Fruit fly (Drosophila melanogaster) whole organism, prepupa: Measurements from ENCODE around the gene CG7685.
A peak's percentile ranks its signal among the peaks of the same experiment; 100 is the strongest.

ENCODE experiments used
- Blimp-1 ChIP-seq: fragments of 200-800 bp; sonication (Bioruptor generic); optimal IDR thresholded peaks from 3 replicates; lab custom pipeline; 2017; ENCODE audit warnings: missing biosample characterization, missing genetic modification characterization, mild to moderate bottlenecking, moderate library complexity, missing genetic modification reagents
- CG10631 ChIP-seq: fragments of 200-800 bp; sonication (Bioruptor generic); optimal IDR thresholded peaks from 2 replicates; lab custom pipeline; 2016; ENCODE audit warnings: missing biosample characterization, missing genetic modification characterization
- CG11294 ChIP-seq: fragments of 200-800 bp; sonication (Bioruptor generic); IDR thresholded peaks from 2 replicates; pipeline ENCODE4 v1.3.6; 2022; ENCODE audit warnings: missing biosample characterization, missing genetic modification characterization
- CG11762 ChIP-seq: fragments of 200-800 bp; sonication (Bioruptor generic); optimal IDR thresholded peaks from 3 replicates; lab custom pipeline; 2016; ENCODE audit warnings: missing biosample characterization, missing genetic modification characterization; ENCODE audit not compliant: insufficient read depth
- CG11902 ChIP-seq: fragments of 200-800 bp; sonication (Bioruptor generic); optimal IDR thresholded peaks from 3 replicates; lab custom pipeline; 2016; ENCODE audit warnings: missing biosample characterization, missing genetic modification characterization
- CG15336 ChIP-seq: fragments of 200-800 bp; sonication (Bioruptor generic); IDR thresholded peaks from 2 replicates; pipeline ENCODE4 v1.3.6; 2022; ENCODE audit warnings: missing biosample characterization, missing genetic modification characterization
- CG1621 ChIP-seq: fragments of 200-800 bp; sonication (Bioruptor generic); optimal IDR thresholded peaks from 3 replicates; lab custom pipeline; 2018; ENCODE audit warnings: missing biosample characterization, mild to moderate bottlenecking, missing genetic modification characterization
- CG16779 ChIP-seq: fragments of 200-800 bp; sonication (Bioruptor generic); optimal IDR thresholded peaks from 3 replicates; lab custom pipeline; 2017; ENCODE audit warnings: missing biosample characterization, mild to moderate bottlenecking, missing genetic modification characterization
- CG3032 ChIP-seq: fragments of 200-800 bp; optimal IDR thresholded peaks from 2 replicates; lab custom pipeline; 2019; ENCODE audit warnings: missing biosample characterization, mild to moderate bottlenecking, missing genetic modification characterization, moderate library complexity
- CG31627 ChIP-seq: fragments of 200-800 bp; sonication (Bioruptor generic); optimal IDR thresholded peaks from 3 replicates; lab custom pipeline; 2016; ENCODE audit warnings: missing biosample characterization, missing genetic modification characterization
- CG32006 ChIP-seq: fragments of 200-800 bp; sonication (Bioruptor generic); optimal IDR thresholded peaks from 3 replicates; lab custom pipeline; 2017; ENCODE audit warnings: missing biosample characterization, mild to moderate bottlenecking, missing genetic modification characterization
- CG34406 ChIP-seq: fragments of 200-800 bp; sonication (Bioruptor generic); optimal IDR thresholded peaks from 3 replicates; lab custom pipeline; 2016; ENCODE audit warnings: missing biosample characterization, missing genetic modification characterization
- CG3919 ChIP-seq: fragments of 200-800 bp; sonication (Bioruptor generic); optimal IDR thresholded peaks from 3 replicates; lab custom pipeline; 2016; ENCODE audit warnings: missing biosample characterization, missing genetic modification characterization
- CG4318 ChIP-seq: fragments of 200-800 bp; sonication (Bioruptor generic); optimal IDR thresholded peaks from 3 replicates; lab custom pipeline; 2017; ENCODE audit warnings: missing biosample characterization, mild to moderate bottlenecking, missing genetic modification characterization
- CG6163 ChIP-seq: fragments of 200-800 bp; sonication (Bioruptor generic); IDR thresholded peaks from 3 replicates; pipeline ENCODE4 v1.3.6; 2022; ENCODE audit warnings: missing biosample characterization, missing genetic modification characterization
- CG6792 ChIP-seq: fragments of 200-800 bp; sonication (Bioruptor generic); optimal IDR thresholded peaks from 3 replicates; lab custom pipeline; 2016; ENCODE audit warnings: missing biosample characterization, missing genetic modification characterization
- CG6808 ChIP-seq: fragments of 200-800 bp; sonication (Bioruptor generic); optimal IDR thresholded peaks from 3 replicates; lab custom pipeline; 2017; ENCODE audit warnings: missing biosample characterization, missing genetic modification characterization, mild to moderate bottlenecking, moderate library complexity, missing genetic modification reagents
- CG6854 ChIP-seq: fragments of 200-800 bp; sonication (Bioruptor generic); optimal IDR thresholded peaks from 2 replicates; lab custom pipeline; 2017; ENCODE audit warnings: missing biosample characterization, mild to moderate bottlenecking, missing genetic modification characterization
- CG7368 ChIP-seq: fragments of 200-800 bp; sonication (Bioruptor generic); optimal IDR thresholded peaks from 3 replicates; lab custom pipeline; 2016; ENCODE audit warnings: missing biosample characterization, missing genetic modification characterization
- CG8119 ChIP-seq: fragments of 200-800 bp; sonication (Bioruptor generic); IDR thresholded peaks from 3 replicates; pipeline ENCODE4 v1.3.6; 2022; ENCODE audit warnings: missing biosample characterization, missing genetic modification characterization
- CG8319 ChIP-seq: fragments of 200-800 bp; sonication (Bioruptor generic); optimal IDR thresholded peaks from 3 replicates; lab custom pipeline; 2016; ENCODE audit warnings: missing biosample characterization, missing genetic modification characterization
- CG8632 ChIP-seq: fragments of 200-800 bp; sonication (Bioruptor generic); optimal IDR thresholded peaks from 3 replicates; lab custom pipeline; 2016; ENCODE audit warnings: missing biosample characterization, missing genetic modification characterization
- CG9139 ChIP-seq: fragments of 200-800 bp; sonication (Bioruptor generic); optimal IDR thresholded peaks from 3 replicates; lab custom pipeline; 2017; ENCODE audit warnings: missing biosample characterization, mild to moderate bottlenecking, missing genetic modification characterization
- Eip78C ChIP-seq: fragments of 200-800 bp; sonication (Bioruptor generic); peaks from one replicate; lab custom pipeline; 2016; ENCODE audit warnings: missing biosample characterization, missing genetic modification characterization
- Eip93F ChIP-seq: fragments of 200-800 bp; sonication (Bioruptor generic); optimal IDR thresholded peaks from 2 replicates; lab custom pipeline; 2016; ENCODE audit warnings: missing biosample characterization, mild to moderate bottlenecking, missing genetic modification characterization
- Ets96B ChIP-seq: fragments of 200-800 bp; optimal IDR thresholded peaks from 2 replicates; lab custom pipeline; 2019; ENCODE audit warnings: missing biosample characterization, mild to moderate bottlenecking, missing genetic modification characterization, moderate library complexity
- Gug ChIP-seq: fragments of 200-800 bp; sonication (Bioruptor generic); IDR thresholded peaks from 2 replicates; pipeline ENCODE4 v1.3.6; 2022; ENCODE audit warnings: missing biosample characterization, missing genetic modification characterization
- Hr38 ChIP-seq: sonication (Bioruptor generic); optimal IDR thresholded peaks from 2 replicates; lab custom pipeline; 2016; ENCODE audit warnings: missing biosample characterization, missing genetic modification characterization
- Hr4 ChIP-seq: fragments of 200-800 bp; sonication (Bioruptor generic); optimal IDR thresholded peaks from 3 replicates; lab custom pipeline; 2016; ENCODE audit warnings: missing biosample characterization, missing genetic modification characterization
- Lpt ChIP-seq: fragments of 200-800 bp; sonication (Bioruptor generic); optimal IDR thresholded peaks from 3 replicates; lab custom pipeline; 2016; ENCODE audit warnings: missing biosample characterization, missing genetic modification characterization
- Met ChIP-seq: fragments of 200-800 bp; sonication (Bioruptor generic); optimal IDR thresholded peaks from 3 replicates; lab custom pipeline; 2016; ENCODE audit warnings: missing biosample characterization, missing genetic modification characterization
- OdsH ChIP-seq: fragments of 200-800 bp; sonication (Bioruptor generic); optimal IDR thresholded peaks from 3 replicates; lab custom pipeline; 2016; ENCODE audit warnings: missing biosample characterization, missing genetic modification characterization
- Smox ChIP-seq: fragments of 200-800 bp; sonication (Bioruptor generic); optimal IDR thresholded peaks from 3 replicates; lab custom pipeline; 2016; ENCODE audit warnings: missing biosample characterization, missing genetic modification characterization
- Sox102F ChIP-seq: fragments of 200-800 bp; sonication (Bioruptor generic); optimal IDR thresholded peaks from 2 replicates; lab custom pipeline; 2016; ENCODE audit warnings: missing biosample characterization, mild to moderate bottlenecking, missing genetic modification characterization
- Sox14 ChIP-seq: fragments of 200-800 bp; sonication (Bioruptor generic); optimal IDR thresholded peaks from 3 replicates; lab custom pipeline; 2016; ENCODE audit warnings: missing biosample characterization, missing genetic modification characterization
- Sox15 ChIP-seq: fragments of 200-800 bp; sonication (Bioruptor generic); optimal IDR thresholded peaks from 3 replicates; lab custom pipeline; 2016; ENCODE audit warnings: missing biosample characterization, missing genetic modification characterization
- achi ChIP-seq: fragments of 200-800 bp; sonication (Bioruptor generic); optimal IDR thresholded peaks from 3 replicates; lab custom pipeline; 2016; ENCODE audit warnings: missing biosample characterization, missing genetic modification characterization
- acj6 ChIP-seq: fragments of 200-800 bp; sonication (Bioruptor generic); optimal IDR thresholded peaks from 3 replicates; lab custom pipeline; 2016; ENCODE audit warnings: missing biosample characterization, missing genetic modification characterization
- cyc ChIP-seq: fragments of 200-800 bp; sonication (Bioruptor generic); optimal IDR thresholded peaks from 3 replicates; lab custom pipeline; 2016; ENCODE audit warnings: missing biosample characterization, missing genetic modification characterization
- dac ChIP-seq: fragments of 200-800 bp; sonication (Bioruptor generic); optimal IDR thresholded peaks from 2 replicates; lab custom pipeline; 2017; ENCODE audit warnings: missing biosample characterization, mild to moderate bottlenecking, missing genetic modification characterization
- dsx ChIP-seq: fragments of 200-800 bp; optimal IDR thresholded peaks from 3 replicates; lab custom pipeline; 2019; ENCODE audit warnings: missing biosample characterization, mild to moderate bottlenecking, missing genetic modification characterization, moderate library complexity; ENCODE audit not compliant: poor library complexity, severe bottlenecking
- eg ChIP-seq: fragments of 200-800 bp; sonication (Bioruptor generic); IDR thresholded peaks from 3 replicates; pipeline ENCODE4 v1.3.6; 2022; ENCODE audit warnings: missing biosample characterization, missing genetic modification characterization
- fd59A ChIP-seq: fragments of 200-800 bp; sonication (Bioruptor generic); optimal IDR thresholded peaks from 2 replicates; lab custom pipeline; 2017; ENCODE audit warnings: missing biosample characterization, mild to moderate bottlenecking, missing genetic modification characterization, missing genetic modification reagents
- fd85E ChIP-seq: fragments of 200-800 bp; sonication (Bioruptor generic); optimal IDR thresholded peaks from 3 replicates; lab custom pipeline; 2016; ENCODE audit warnings: missing biosample characterization, missing genetic modification characterization
- fkh ChIP-seq: fragments of 200-800 bp; sonication (Bioruptor generic); optimal IDR thresholded peaks from 3 replicates; lab custom pipeline; 2017; ENCODE audit warnings: missing biosample characterization, mild to moderate bottlenecking, missing genetic modification characterization, moderate library complexity
- lz ChIP-seq: fragments of 200-800 bp; sonication (Bioruptor generic); optimal IDR thresholded peaks from 3 replicates; lab custom pipeline; 2016; ENCODE audit warnings: missing biosample characterization, missing genetic modification characterization
- net ChIP-seq: fragments of 200-800 bp; sonication (Bioruptor generic); optimal IDR thresholded peaks from 3 replicates; lab custom pipeline; 2016; ENCODE audit warnings: missing biosample characterization, missing genetic modification characterization
- pdm3 ChIP-seq: fragments of 200-800 bp; sonication (Bioruptor generic); optimal IDR thresholded peaks from 3 replicates; lab custom pipeline; 2016; ENCODE audit warnings: missing biosample characterization, missing genetic modification characterization
- salr ChIP-seq, 2 experiments: fragments of 200-800 bp; sonication (Bioruptor generic); optimal IDR thresholded peaks; 3 replicates each; lab custom pipeline; 2016 to 2018; ENCODE audit warnings: missing biosample characterization in 2 of 2, missing genetic modification characterization in 2 of 2, mild to moderate bottlenecking in 1 of 2
- ss ChIP-seq, 2 experiments: fragments of 200-800 bp; sonication (Bioruptor generic); optimal IDR thresholded peaks; 2 replicates in 1 of 2; 3 replicates in 1 of 2; lab custom pipeline; 2017 to 2018; ENCODE audit warnings: mild to moderate bottlenecking in 2 of 2, missing biosample characterization in 2 of 2, missing genetic modification characterization in 2 of 2, moderate library complexity in 1 of 2
- svp ChIP-seq: fragments of 200-800 bp; sonication (Bioruptor generic); peaks from one replicate; lab custom pipeline; 2016; ENCODE audit warnings: missing biosample characterization, missing genetic modification characterization
- topi ChIP-seq: fragments of 200-800 bp; sonication (Bioruptor generic); optimal IDR thresholded peaks from 3 replicates; lab custom pipeline; 2016; ENCODE audit warnings: missing biosample characterization, missing genetic modification characterization
- vri ChIP-seq: fragments of 200-800 bp; sonication (Bioruptor generic); optimal IDR thresholded peaks from 3 replicates; lab custom pipeline; 2016; ENCODE audit warnings: missing biosample characterization, mild to moderate bottlenecking, missing genetic modification characterization

The CG7685 gene

dm6 chr3R:18404713-18405112, at the start of gene CG7685:
Gene CG7685, plus strand, starts transcription at chr3R:18404940.
- TF ChIP-seq CG6808 (GFP tag; lab: Kevin White, UChicago) (no peak), lz (GFP tag; lab: Kevin White, UChicago) (peak; percentile 80), CG10631 (GFP tag; lab: Kevin White, UChicago) (peak; percentile 68), Hr38 (GFP tag; lab: Kevin White, UChicago) (no peak), salr (GFP tag; optimal IDR thresholded peaks at IDR 0.05; lab: Kevin White, UChicago) (no peak), topi (peak; percentile 75), net (GFP tag; lab: Kevin White, UChicago) (peak; percentile 23), CG31627 (GFP tag; lab: Kevin White, UChicago) (peak; percentile 72), CG4318 (GFP tag; lab: Kevin White, UChicago) (no peak), dac (GFP tag; lab: Kevin White, UChicago) (no peak), vri (peak; percentile 44), Ets96B (peak; percentile 51), CG11294 (no peak), CG11902 (no peak), svp (GFP tag; lab: Kevin White, UChicago) (peak; percentile 82), CG6792 (peak; percentile 36), OdsH (peak; percentile 67), CG8632 (GFP tag; lab: Kevin White, UChicago) (peak; percentile 9), eg (peak; percentile 68; the same call in 2 of the 3 replicates), Hr4 (GFP tag; lab: Kevin White, UChicago) (peak; percentile 66), Sox102F (GFP tag; lab: Kevin White, UChicago) (no peak), Eip78C (GFP tag; lab: Kevin White, UChicago) (peak; percentile 87), Sox14 (GFP tag; lab: Kevin White, UChicago) (peak; percentile 79), fkh (GFP tag; lab: Kevin White, UChicago) (peak; percentile 94), CG16779 (tag; lab: Kevin White, UChicago) (no peak), cyc (GFP tag; lab: Kevin White, UChicago) (peak; percentile 66), CG1621 (tag; lab: Kevin White, UChicago) (no peak), CG3919 (GFP tag; lab: Kevin White, UChicago) (peak; percentile 76), Blimp-1 (GFP tag; lab: Kevin White, UChicago) (no peak), Smox (GFP tag; lab: Kevin White, UChicago) (no peak), CG9139 (GFP tag; lab: Kevin White, UChicago) (no peak), pdm3 (GFP tag; lab: Kevin White, UChicago) (peak; percentile 73), CG11762 (GFP tag; lab: Kevin White, UChicago) (no peak), fd59A (GFP tag; lab: Kevin White, UChicago) (peak; percentile 4), Lpt (GFP tag; lab: Kevin White, UChicago) (peak; percentile 22), achi (GFP tag; lab: Kevin White, UChicago) (peak; percentile 62), Eip93F (GFP tag; lab: Kevin White, UChicago) (no peak), dsx (GFP tag; lab: Kevin White, UChicago) (peak; percentile 28), CG34406 (GFP tag; lab: Kevin White, UChicago) (peak; percentile 42), CG15336 (peak; percentile 59), Met (no peak), CG6163 (GFP tag; lab: Robert Waterston, UW) (peak; percentile 54; the same call in 2 of the 3 replicates), fd85E (GFP tag; lab: Kevin White, UChicago) (no peak), Gug (GFP tag; lab: Robert Waterston, UW) (no peak), acj6 (GFP tag; lab: Kevin White, UChicago) (peak; percentile 63), CG3032 (tag; lab: Kevin White, UChicago) (peak; percentile 52), CG32006 (peak; percentile 43), CG6854 (GFP tag; lab: Kevin White, UChicago) (peak; percentile 33), CG8119 (peak; percentile 33; the same call in 1 of the 3 replicates), Sox15 (GFP tag; lab: Kevin White, UChicago) (peak; percentile 12), ss (GFP tag; optimal IDR thresholded peaks at IDR 0.05; lab: Kevin White, UChicago) (peak; percentile 10 to 50), CG7368 (GFP tag; lab: Kevin White, UChicago) (peak; percentile 22), CG8319 (GFP tag; lab: Kevin White, UChicago) (peak; percentile 47)
